Fruit fly (Drosophila melanogaster) whole organism, prepupa: ENCODE data around the gene CG13731.

Experiments
- CG10631 ChIP-seq: fragments of 200-800 bp; sonication (Bioruptor generic); optimal IDR thresholded peaks from 2 replicates; lab custom pipeline; 2016; ENCODE audit warnings: missing biosample characterization, missing genetic modification characterization
- CG3032 ChIP-seq: fragments of 200-800 bp; optimal IDR thresholded peaks from 2 replicates; lab custom pipeline; 2019; ENCODE audit warnings: missing biosample characterization, mild to moderate bottlenecking, missing genetic modification characterization, moderate library complexity
- CG31627 ChIP-seq: fragments of 200-800 bp; sonication (Bioruptor generic); optimal IDR thresholded peaks from 3 replicates; lab custom pipeline; 2016; ENCODE audit warnings: missing biosample characterization, missing genetic modification characterization
- CG3919 ChIP-seq: fragments of 200-800 bp; sonication (Bioruptor generic); optimal IDR thresholded peaks from 3 replicates; lab custom pipeline; 2016; ENCODE audit warnings: missing biosample characterization, missing genetic modification characterization
- CG7368 ChIP-seq: fragments of 200-800 bp; sonication (Bioruptor generic); optimal IDR thresholded peaks from 3 replicates; lab custom pipeline; 2016; ENCODE audit warnings: missing biosample characterization, missing genetic modification characterization
- CG8632 ChIP-seq: fragments of 200-800 bp; sonication (Bioruptor generic); optimal IDR thresholded peaks from 3 replicates; lab custom pipeline; 2016; ENCODE audit warnings: missing biosample characterization, missing genetic modification characterization
- Hr38 ChIP-seq: sonication (Bioruptor generic); optimal IDR thresholded peaks from 2 replicates; lab custom pipeline; 2016; ENCODE audit warnings: missing biosample characterization, missing genetic modification characterization
- Hr39 ChIP-seq: fragments of 200-800 bp; sonication (Bioruptor generic); optimal IDR thresholded peaks from 2 replicates; lab custom pipeline; 2016; ENCODE audit warnings: missing biosample characterization, missing genetic modification characterization
- Hr4 ChIP-seq: fragments of 200-800 bp; sonication (Bioruptor generic); optimal IDR thresholded peaks from 3 replicates; lab custom pipeline; 2016; ENCODE audit warnings: missing biosample characterization, missing genetic modification characterization
- cyc ChIP-seq: fragments of 200-800 bp; sonication (Bioruptor generic); optimal IDR thresholded peaks from 3 replicates; lab custom pipeline; 2016; ENCODE audit warnings: missing biosample characterization, missing genetic modification characterization

- no peak for TF ChIP-seq CG31627
- no peak for TF ChIP-seq CG8632
- no peak for TF ChIP-seq CG3032
- no peak for TF ChIP-seq CG10631 (GFP tag; lab: Kevin White, UChicago)
- TF ChIP-seq Hr4 (GFP tag; lab: Kevin White, UChicago) = no peak
- TF ChIP-seq Hr39 (GFP tag; lab: Kevin White, UChicago) = no peak
- TF ChIP-seq Hr38 = no peak
- no peak for TF ChIP-seq cyc (GFP tag; lab: Kevin White, UChicago)
- no peak for TF ChIP-seq CG3919 (GFP tag; lab: Kevin White, UChicago)
- TF ChIP-seq CG7368 (GFP tag; lab: Kevin White, UChicago) = no peak
Measured at dm6 chr3L:17430390-17430789, 41.6 kb upstream of the CG13731 start.
